1 fruit fly cellular context compared by ENCODE assay signal in genomic region chr3R:19877427-19878076, dm6.
A peak's percentile ranks its signal among the peaks of the same experiment; 100 is the strongest.
TF ChIP-seq lines count a peak whose summit lies in the region.

TSS of gene CG17186 (minus strand) at chr3R:19877514.
TSS of gene Arc42 (plus strand) at chr3R:19877737.

TF ChIP-seq in whole organism, embryonic, 481 proteins besides CTCF, POLR2A, EP300 and RAD21 (continued from another document and continues in another):
- TF ChIP-seq ci (GFP tag; IDR thresholded peaks at IDR 0.05; lab: Robert Waterston, UW) (no peak), dati (GFP tag; IDR thresholded peaks at IDR 0.05; lab: Robert Waterston, UW) (no peak), CG6854 (GFP tag; optimal IDR thresholded peaks at IDR 0.05; lab: Kevin White, UChicago) (no peak), sc (optimal IDR thresholded peaks at IDR 0.05; lab: Kevin White, UChicago) (no peak), sc (GFP tag; optimal IDR thresholded peaks at IDR 0.05; lab: Kevin White, UChicago) (no peak), CG6689 (GFP tag; IDR thresholded peaks at IDR 0.05; lab: Robert Waterston, UW) (no peak), jing (GFP tag; optimal IDR thresholded peaks at IDR 0.05; lab: Kevin White, UChicago) (no peak), slou (GFP tag; optimal IDR thresholded peaks at IDR 0.05; lab: Kevin White, UChicago) (no peak), CG8478 (optimal IDR thresholded peaks at IDR 0.05; lab: Kevin White, UChicago) (no peak), CG2120 (GFP tag; optimal IDR thresholded peaks at IDR 0.05; lab: Kevin White, UChicago) (peak; percentile 46), CG11696 (GFP tag; IDR thresholded peaks at IDR 0.05; lab: Robert Waterston, UW) (no peak), cad (GFP tag; optimal IDR thresholded peaks at IDR 0.05; lab: Kevin White, UChicago) (no peak), CG18764 (GFP tag; optimal IDR thresholded peaks at IDR 0.05; lab: Kevin White, UChicago) (peak; percentile 14), CG31365 (tag; optimal IDR thresholded peaks at IDR 0.05; lab: Kevin White, UChicago) (no peak), Hand (GFP tag; optimal IDR thresholded peaks at IDR 0.05; lab: Kevin White, UChicago) (no peak), kah (GFP tag; optimal IDR thresholded peaks at IDR 0.05; lab: Kevin White, UChicago) (peak; percentile 97), Bgb (GFP tag; IDR thresholded peaks at IDR 0.05; lab: Robert Waterston, UW; ENCODE audit: partially characterized antibody) (no peak), CG7786 (GFP tag; optimal IDR thresholded peaks at IDR 0.05; lab: Kevin White, UChicago) (no peak), disco-r (GFP tag; optimal IDR thresholded peaks at IDR 0.05; lab: Kevin White, UChicago) (no peak), scrt (GFP tag; optimal IDR thresholded peaks at IDR 0.05; lab: Kevin White, UChicago) (peak; percentile 98), CG30431 (GFP tag; optimal IDR thresholded peaks at IDR 0.05; lab: Kevin White, UChicago) (no peak), jigr1 (GFP tag; IDR thresholded peaks at IDR 0.05; lab: Robert Waterston, UW) (no peak; the same call in 2 of the 3 replicates), her (GFP tag; optimal IDR thresholded peaks at IDR 0.05; lab: Kevin White, UChicago) (no peak), emc (GFP tag; optimal IDR thresholded peaks at IDR 0.05; lab: Kevin White, UChicago) (no peak), grn (GFP tag; optimal IDR thresholded peaks at IDR 0.05; lab: Kevin White, UChicago) (no peak), CG17361 (GFP tag; IDR thresholded peaks at IDR 0.05; lab: Robert Waterston, UW) (peak; percentile 31; the same call in 1 of the 3 replicates), CG8359 (GFP tag; optimal IDR thresholded peaks at IDR 0.05; lab: Kevin White, UChicago; ENCODE audit: borderline replicate concordance) (no peak), ken (GFP tag; IDR thresholded peaks at IDR 0.05; lab: Robert Waterston, UW) (no peak), CG30020 (tag; optimal IDR thresholded peaks at IDR 0.05; lab: Kevin White, UChicago) (peak; percentile 70), klu (GFP tag; IDR thresholded peaks at IDR 0.05; lab: Robert Waterston, UW) (no peak), ttk (GFP tag; IDR thresholded peaks at IDR 0.05; lab: Robert Waterston, UW) (no peak), CG4424 (GFP tag; optimal IDR thresholded peaks at IDR 0.05; lab: Kevin White, UChicago) (peak; percentile 27), Med (GFP tag; lab: Kevin White, UChicago) (peak; percentile 84), Atf6 (GFP tag; IDR thresholded peaks at IDR 0.05; lab: Robert Waterston, UW) (no peak), CG18619 (GFP tag; optimal IDR thresholded peaks at IDR 0.05; lab: Kevin White, UChicago) (no peak), gce (GFP tag; IDR thresholded peaks at IDR 0.05; lab: Robert Waterston, UW) (no peak), CG31224 (GFP tag; IDR thresholded peaks at IDR 0.05; lab: Robert Waterston, UW) (no peak), CoRest (tag; optimal IDR thresholded peaks at IDR 0.05; lab: Kevin White, UChicago) (peak; percentile 45), otp (GFP tag; IDR thresholded peaks at IDR 0.05; lab: Robert Waterston, UW) (no peak), CG10267 (tag; optimal IDR thresholded peaks at IDR 0.05; lab: Kevin White, UChicago) (peak; percentile 30), Ets97D (GFP tag; optimal IDR thresholded peaks at IDR 0.05; lab: Kevin White, UChicago) (peak; percentile 47), H15 (GFP tag; IDR thresholded peaks at IDR 0.05; lab: Robert Waterston, UW) (no peak), shn (GFP tag; optimal IDR thresholded peaks at IDR 0.05; lab: Kevin White, UChicago) (no peak), pum (GFP tag; optimal IDR thresholded peaks at IDR 0.05; lab: Kevin White, UChicago) (no peak), CG14014 (GFP tag; IDR thresholded peaks at IDR 0.05; lab: Robert Waterston, UW) (no peak), lab (GFP tag; optimal IDR thresholded peaks at IDR 0.05; lab: Kevin White, UChicago) (no peak), CG15696 (tag; optimal IDR thresholded peaks at IDR 0.05; lab: Kevin White, UChicago) (no peak), Taf1 (GFP tag; IDR thresholded peaks at IDR 0.05; lab: Robert Waterston, UW) (no peak), Dip2 (GFP tag; IDR thresholded peaks at IDR 0.05; lab: Robert Waterston, UW) (no peak), Chrac-16 (GFP tag; optimal IDR thresholded peaks at IDR 0.05; lab: Kevin White, UChicago) (no peak), slp2 (GFP tag; optimal IDR thresholded peaks at IDR 0.05; lab: Kevin White, UChicago) (no peak), sr (GFP tag; IDR thresholded peaks at IDR 0.05; lab: Robert Waterston, UW) (no peak), CG13775 (GFP tag; optimal IDR thresholded peaks at IDR 0.05; lab: Kevin White, UChicago) (peak; percentile 19), gt (GFP tag; IDR thresholded peaks at IDR 0.05; lab: Robert Waterston, UW) (no peak), vfl (GFP tag; optimal IDR thresholded peaks at IDR 0.05; lab: Kevin White, UChicago) (peak; percentile 9), Dp (GFP tag; optimal IDR thresholded peaks at IDR 0.05; lab: Kevin White, UChicago) (peak; percentile 76), CG1602 (GFP tag; optimal IDR thresholded peaks at IDR 0.05; lab: Kevin White, UChicago) (no peak), slbo (GFP tag; IDR thresholded peaks at IDR 0.05; lab: Robert Waterston, UW) (no peak), Hr39 (optimal IDR thresholded peaks at IDR 0.05; lab: Kevin White, UChicago) (no peak), CG14710 (tag; optimal IDR thresholded peaks at IDR 0.05; lab: Kevin White, UChicago) (peak; percentile 71), sima (GFP tag; optimal IDR thresholded peaks at IDR 0.05; lab: Kevin White, UChicago) (no peak), Spps (tag; optimal IDR thresholded peaks at IDR 0.05; lab: Kevin White, UChicago) (peak; percentile 12), hbn (GFP tag; IDR thresholded peaks at IDR 0.05; lab: Robert Waterston, UW; ENCODE audit: partially characterized antibody) (no peak), CG10274 (GFP tag; optimal IDR thresholded peaks at IDR 0.05; lab: Kevin White, UChicago) (no peak), Meics (GFP tag; optimal IDR thresholded peaks at IDR 0.05; lab: Kevin White, UChicago) (no peak), bab2 (GFP tag; optimal IDR thresholded peaks at IDR 0.05; lab: Kevin White, UChicago) (peak; percentile 15), MESR4 (GFP tag; optimal IDR thresholded peaks at IDR 0.05; lab: Kevin White, UChicago) (no peak), CG3281 (GFP tag; optimal IDR thresholded peaks at IDR 0.05; lab: Kevin White, UChicago) (no peak), CG16779 (GFP tag; IDR thresholded peaks at IDR 0.05; lab: Robert Waterston, UW) (no peak), trem (tag; optimal IDR thresholded peaks at IDR 0.05; lab: Kevin White, UChicago) (peak; percentile 71), Awh (GFP tag; IDR thresholded peaks at IDR 0.05; lab: Robert Waterston, UW) (no peak), sd (tag; optimal IDR thresholded peaks at IDR 0.05; lab: Kevin White, UChicago) (peak; percentile 69), GATAe (GFP tag; conservative IDR thresholded peaks at IDR 0.05; lab: Robert Waterston, UW) (no peak), Trl (optimal IDR thresholded peaks at IDR 0.05; lab: Kevin White, UChicago) (no peak), Trl (GFP tag; optimal IDR thresholded peaks at IDR 0.05; lab: Kevin White, UChicago) (no peak), usp (GFP tag; optimal IDR thresholded peaks at IDR 0.05; lab: Kevin White, UChicago) (no peak), CG13123 (GFP tag; optimal IDR thresholded peaks at IDR 0.05; lab: Kevin White, UChicago) (peak; percentile 11), HLH3B (GFP tag; IDR thresholded peaks at IDR 0.05; lab: Robert Waterston, UW) (no peak), row (GFP tag; IDR thresholded peaks at IDR 0.05; lab: Robert Waterston, UW) (peak; percentile 38), chif (GFP tag; optimal IDR thresholded peaks at IDR 0.05; lab: Kevin White, UChicago) (no peak), CG9797 (GFP tag; optimal IDR thresholded peaks at IDR 0.05; lab: Kevin White, UChicago) (peak; percentile 84), bowl (GFP tag; IDR thresholded peaks at IDR 0.05; lab: Robert Waterston, UW) (no peak), CG2889 (GFP tag; IDR thresholded peaks at IDR 0.05; lab: Robert Waterston, UW) (no peak), fd3F (GFP tag; optimal IDR thresholded peaks at IDR 0.05; lab: Kevin White, UChicago) (no peak), Gsc (GFP tag; IDR thresholded peaks at IDR 0.05; lab: Robert Waterston, UW) (no peak), Hr78 (GFP tag; optimal IDR thresholded peaks at IDR 0.05; lab: Kevin White, UChicago) (no peak), CG11560 (tag; IDR thresholded peaks at IDR 0.05; lab: Robert Waterston, UW) (no peak), HLH4C (GFP tag; IDR thresholded peaks at IDR 0.05; lab: Robert Waterston, UW; ENCODE audit: partially characterized antibody) (no peak), Mes4 (GFP tag; optimal IDR thresholded peaks at IDR 0.05; lab: Kevin White, UChicago) (no peak), Jarid2 (GFP tag; optimal IDR thresholded peaks at IDR 0.05; lab: Kevin White, UChicago) (no peak), CG10654 (GFP tag; optimal IDR thresholded peaks at IDR 0.05; lab: Kevin White, UChicago) (peak; percentile 28), Xrp1 (GFP tag; IDR thresholded peaks at IDR 0.05; lab: Robert Waterston, UW) (no peak), HmgZ (tag; optimal IDR thresholded peaks at IDR 0.05; lab: Kevin White, UChicago) (no peak), CG2202 (tag; optimal IDR thresholded peaks at IDR 0.05; lab: Kevin White, UChicago) (no peak), CG12299 (tag; optimal IDR thresholded peaks at IDR 0.05; lab: Kevin White, UChicago) (no peak), knrl (GFP tag; IDR thresholded peaks at IDR 0.05; lab: Robert Waterston, UW; ENCODE audit: partially characterized antibody) (peak; percentile 13; the same call in 1 of the 3 replicates), mam (GFP tag; optimal IDR thresholded peaks at IDR 0.05; lab: Kevin White, UChicago) (no peak), CG6272 (GFP tag; IDR thresholded peaks at IDR 0.05; lab: Robert Waterston, UW) (no peak), CG34422 (GFP tag; IDR thresholded peaks at IDR 0.05; lab: Robert Waterston, UW) (peak; percentile 31; the same call in 1 of the 3 replicates), CG10543 (GFP tag; optimal IDR thresholded peaks at IDR 0.05; lab: Kevin White, UChicago) (no peak), Asciz (GFP tag; optimal IDR thresholded peaks at IDR 0.05; lab: Kevin White, UChicago) (no peak), stwl (tag; optimal IDR thresholded peaks at IDR 0.05; lab: Kevin White, UChicago) (peak; percentile 49), p53 (GFP tag; optimal IDR thresholded peaks at IDR 0.05; lab: Kevin White, UChicago) (no peak), nau (GFP tag; optimal IDR thresholded peaks at IDR 0.05; lab: Kevin White, UChicago) (no peak), CG2116 (GFP tag; optimal IDR thresholded peaks at IDR 0.05; lab: Kevin White, UChicago) (peak; percentile 54), D19B (GFP tag; optimal IDR thresholded peaks at IDR 0.05; lab: Kevin White, UChicago) (no peak), Optix (GFP tag; IDR thresholded peaks at IDR 0.05; lab: Robert Waterston, UW) (no peak), Dek (tag; optimal IDR thresholded peaks at IDR 0.05; lab: Kevin White, UChicago) (no peak), wdn (GFP tag; IDR thresholded peaks at IDR 0.05; lab: Robert Waterston, UW) (no peak), CG12769 (tag; optimal IDR thresholded peaks at IDR 0.05; lab: Kevin White, UChicago) (no peak), mirr (GFP tag; optimal IDR thresholded peaks at IDR 0.05; lab: Kevin White, UChicago) (no peak), sens-2 (GFP tag; IDR thresholded peaks at IDR 0.05; lab: Robert Waterston, UW) (no peak), CG12104 (GFP tag; optimal IDR thresholded peaks at IDR 0.05; lab: Kevin White, UChicago) (no peak), sqz (GFP tag; optimal IDR thresholded peaks at IDR 0.05; lab: Kevin White, UChicago) (peak; percentile 73), en (GFP tag; optimal IDR thresholded peaks at IDR 0.05; lab: Kevin White, UChicago) (no peak), sim (GFP tag; IDR thresholded peaks at IDR 0.05; lab: Robert Waterston, UW) (no peak), danr (GFP tag; IDR thresholded peaks at IDR 0.05; lab: Robert Waterston, UW) (no peak), CG5180 (GFP tag; optimal IDR thresholded peaks at IDR 0.05; lab: Kevin White, UChicago) (no peak), fd96Cb (tag; optimal IDR thresholded peaks at IDR 0.05; lab: Kevin White, UChicago) (no peak), stc (GFP tag; IDR thresholded peaks at IDR 0.05; lab: Robert Waterston, UW) (no peak), CG3065 (GFP tag; optimal IDR thresholded peaks at IDR 0.05; lab: Kevin White, UChicago) (no peak), CG6765 (GFP tag; optimal IDR thresholded peaks at IDR 0.05; lab: Kevin White, UChicago) (no peak), CG8944 (GFP tag; optimal IDR thresholded peaks at IDR 0.05; lab: Kevin White, UChicago) (no peak), CG6813 (GFP tag; optimal IDR thresholded peaks at IDR 0.05; lab: Kevin White, UChicago) (no peak), Dip3 (GFP tag; optimal IDR thresholded peaks at IDR 0.05; lab: Kevin White, UChicago) (peak; percentile 11), dmrt11E (tag; optimal IDR thresholded peaks at IDR 0.05; lab: Kevin White, UChicago) (peak; percentile 18), Abd-B (GFP tag; optimal IDR thresholded peaks at IDR 0.05; lab: Kevin White, UChicago) (peak; percentile 27), E2f1 (GFP tag; IDR thresholded peaks at IDR 0.05; lab: Robert Waterston, UW) (no peak), bbx (GFP tag; IDR thresholded peaks at IDR 0.05; lab: Robert Waterston, UW; ENCODE audit: partially characterized antibody) (no peak), Ssrp (tag; optimal IDR thresholded peaks at IDR 0.05; lab: Kevin White, UChicago) (no peak), Drgx (GFP tag; IDR thresholded peaks at IDR 0.05; lab: Robert Waterston, UW) (no peak), CG3163 (GFP tag; optimal IDR thresholded peaks at IDR 0.05; lab: Kevin White, UChicago) (no peak), CG17802 (tag; optimal IDR thresholded peaks at IDR 0.05; lab: Kevin White, UChicago) (no peak), cas (GFP tag; IDR thresholded peaks at IDR 0.05; lab: Robert Waterston, UW) (no peak), lola (GFP tag; optimal IDR thresholded peaks at IDR 0.05; lab: Kevin White, UChicago) (peak in 1 of 3 experiments; percentile 21), CG2875 (GFP tag; optimal IDR thresholded peaks at IDR 0.05; lab: Kevin White, UChicago) (no peak), E2f2 (GFP tag; IDR thresholded peaks at IDR 0.05; lab: Robert Waterston, UW) (peak; percentile 80; the same call in 1 of the 2 replicates), Blimp-1 (GFP tag; optimal IDR thresholded peaks at IDR 0.05; lab: Kevin White, UChicago) (no peak), crol (GFP tag; IDR thresholded peaks at IDR 0.05; lab: Robert Waterston, UW) (no peak), CG7987 (GFP tag; optimal IDR thresholded peaks at IDR 0.05; lab: Kevin White, UChicago) (no peak)
